Fruit fly (Drosophila melanogaster): Measurements from ENCODE around the gene CG17328.

DNA sequence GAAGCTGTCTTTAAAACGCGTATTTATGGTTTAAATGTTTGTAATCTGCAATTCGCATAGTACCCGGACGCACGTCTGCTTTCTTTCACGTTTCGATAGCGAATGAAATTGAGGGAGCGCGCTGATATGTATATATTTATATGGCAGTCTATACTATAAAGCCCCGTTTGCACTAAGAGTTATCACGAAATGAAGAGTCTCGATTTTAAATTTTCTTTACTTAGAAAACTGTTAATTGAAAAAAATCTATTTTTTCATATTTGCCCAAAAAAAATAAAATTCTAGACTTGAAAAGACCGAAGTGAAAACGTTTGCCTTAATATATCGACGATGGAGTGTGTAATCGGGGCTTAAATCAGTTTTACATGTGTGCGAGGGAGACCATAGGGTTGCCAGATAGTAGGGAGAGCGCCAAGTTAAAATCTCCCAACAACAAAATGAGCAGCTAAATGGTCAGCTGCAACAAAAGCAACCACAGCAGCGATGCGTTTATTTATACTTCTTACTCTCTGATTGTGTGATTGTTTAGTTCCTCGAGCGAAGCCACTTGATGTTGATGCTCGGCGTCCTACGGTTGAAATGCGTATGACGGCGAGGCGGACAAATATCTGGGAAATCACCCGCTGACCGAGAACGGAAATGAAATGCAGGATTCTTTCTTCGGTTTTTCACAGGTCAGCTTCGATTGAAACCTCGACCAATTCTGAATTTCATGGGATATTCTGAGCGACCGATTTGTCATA lies 25.9 kb downstream of the CG17328 start, which contains the start of gene cact:
- no peak for TF ChIP-seq EcR (GFP tag; optimal IDR thresholded peaks at IDR 0.05)
- no peak for TF ChIP-seq usp (GFP tag; optimal IDR thresholded peaks at IDR 0.05)
- no peak for TF ChIP-seq psq (optimal IDR thresholded peaks at IDR 0.05)
- TF ChIP-seq pan (optimal IDR thresholded peaks at IDR 0.05) = no peak
- no peak for TF ChIP-seq Dll (optimal IDR thresholded peaks at IDR 0.05)
